Fruit fly (Drosophila melanogaster) whole organism, embryonic: ENCODE data around the gene FoxL1.
A peak's percentile ranks its signal among the peaks of the same experiment; 100 is the strongest.

Source experiments
- Abd-B ChIP-seq: fragments of 200-800 bp; sonication (Bioruptor generic); optimal IDR thresholded peaks from 2 replicates; lab custom pipeline; 2018; ENCODE audit warnings: missing biosample characterization, mild to moderate bottlenecking, missing genetic modification characterization, moderate library complexity
- Atf3 ChIP-seq: fragments of 200-800 bp; sonication (Bioruptor generic); optimal IDR thresholded peaks from 3 replicates; lab custom pipeline; 2016; ENCODE audit warnings: missing biosample characterization, missing genetic modification characterization
- B-H1 ChIP-seq: fragments of 200-800 bp; sonication (Bioruptor generic); IDR thresholded peaks from 3 replicates; pipeline ENCODE4 v1.3.6; 2022; ENCODE audit warnings: missing biosample characterization, missing genetic modification characterization
- CG10565 ChIP-seq: fragments of 200-800 bp; sonication (Bioruptor generic); optimal IDR thresholded peaks from 3 replicates; lab custom pipeline; 2016; ENCODE audit warnings: missing biosample characterization, mild to moderate bottlenecking, missing genetic modification characterization
- CG12155 ChIP-seq: fragments of 200-800 bp; sonication (Bioruptor generic); optimal IDR thresholded peaks from 3 replicates; lab custom pipeline; 2016; ENCODE audit warnings: missing biosample characterization, missing genetic modification characterization
- CG12299 ChIP-seq: fragments of 200-800 bp; sonication (Bioruptor generic); optimal IDR thresholded peaks from 2 replicates; lab custom pipeline; 2018; ENCODE audit warnings: missing biosample characterization, mild to moderate bottlenecking, missing genetic modification characterization
- CG13287 ChIP-seq: fragments of 200-800 bp; sonication (Bioruptor generic); IDR thresholded peaks from 2 replicates; pipeline ENCODE4 v1.3.6; 2022; ENCODE audit warnings: missing biosample characterization, missing genetic modification characterization; ENCODE audit not compliant: partially characterized antibody
- CG14050 ChIP-seq: fragments of 200-800 bp; sonication (Bioruptor generic); IDR thresholded peaks from 3 replicates; pipeline ENCODE4 v1.3.6; 2022; ENCODE audit warnings: missing biosample characterization, missing genetic modification characterization
- CG15514 ChIP-seq: fragments of 200-800 bp; sonication (Bioruptor generic); optimal IDR thresholded peaks from 3 replicates; lab custom pipeline; 2017; ENCODE audit warnings: missing biosample characterization, missing genetic modification characterization, mild to moderate bottlenecking, moderate library complexity, missing genetic modification reagents
- CG17802 ChIP-seq: fragments of 200-800 bp; sonication (Bioruptor generic); optimal IDR thresholded peaks from 2 replicates; lab custom pipeline; 2018; ENCODE audit warnings: missing biosample characterization, mild to moderate bottlenecking, missing genetic modification characterization, moderate library complexity
- CG17912 ChIP-seq: fragments of 200-800 bp; sonication (Bioruptor generic); optimal IDR thresholded peaks from 2 replicates; lab custom pipeline; 2018; ENCODE audit warnings: missing biosample characterization, mild to moderate bottlenecking, missing genetic modification characterization
- CG18476 ChIP-seq: fragments of 200-800 bp; sonication (Bioruptor generic); optimal IDR thresholded peaks from 2 replicates; lab custom pipeline; 2016; ENCODE audit warnings: missing biosample characterization, mild to moderate bottlenecking, missing genetic modification characterization
- CG18599 ChIP-seq: fragments of 200-800 bp; sonication (Bioruptor generic); optimal IDR thresholded peaks from 3 replicates; lab custom pipeline; 2017; ENCODE audit warnings: missing biosample characterization, missing genetic modification characterization, mild to moderate bottlenecking, moderate library complexity, missing genetic modification reagents
- CG31441 ChIP-seq: fragments of 200-800 bp; sonication (Bioruptor generic); IDR thresholded peaks from 2 replicates; pipeline ENCODE4 v1.3.6; 2022; ENCODE audit warnings: missing biosample characterization, missing genetic modification characterization
- CG4282 ChIP-seq: fragments of 200-800 bp; sonication (Bioruptor generic); optimal IDR thresholded peaks from 2 replicates; lab custom pipeline; 2016; ENCODE audit warnings: missing biosample characterization, missing genetic modification characterization
- CG43689 ChIP-seq: fragments of 200-800 bp; sonication (Bioruptor generic); IDR thresholded peaks from 2 replicates; pipeline ENCODE4 v1.3.6; 2022; ENCODE audit warnings: missing biosample characterization, missing genetic modification characterization
- CG4854 ChIP-seq: fragments of 200-800 bp; sonication (Bioruptor generic); optimal IDR thresholded peaks from 2 replicates; lab custom pipeline; 2016; ENCODE audit warnings: missing biosample characterization, missing genetic modification characterization, inconsistent platforms
- CG5953 ChIP-seq: fragments of 200-800 bp; sonication (Bioruptor generic); IDR thresholded peaks from 2 replicates; pipeline ENCODE4 v1.3.6; 2022; ENCODE audit warnings: missing biosample characterization, missing genetic modification characterization
- CG6254 ChIP-seq: fragments of 200-800 bp; sonication (Bioruptor generic); optimal IDR thresholded peaks from 3 replicates; lab custom pipeline; 2017; ENCODE audit warnings: mild to moderate bottlenecking, missing biosample characterization, missing genetic modification reagents, missing genetic modification characterization
- CG6765 ChIP-seq: fragments of 200-800 bp; sonication (Bioruptor generic); optimal IDR thresholded peaks from 3 replicates; lab custom pipeline; 2017; ENCODE audit warnings: missing biosample characterization, mild to moderate bottlenecking, missing genetic modification characterization
- CG7928 ChIP-seq: fragments of 200-800 bp; sonication (Bioruptor generic); optimal IDR thresholded peaks from 2 replicates; lab custom pipeline; 2017; ENCODE audit warnings: missing biosample characterization, mild to moderate bottlenecking, missing genetic modification characterization
- Ets97D ChIP-seq: fragments of 200-800 bp; sonication (Bioruptor generic); optimal IDR thresholded peaks from 3 replicates; lab custom pipeline; 2016; ENCODE audit warnings: missing biosample characterization, missing genetic modification characterization
- Fer2 ChIP-seq: fragments of 200-800 bp; sonication (Bioruptor generic); optimal IDR thresholded peaks from 2 replicates; lab custom pipeline; 2018; ENCODE audit warnings: missing biosample characterization, mild to moderate bottlenecking, missing genetic modification characterization, moderate library complexity
- Fer3 ChIP-seq: fragments of 200-800 bp; sonication (Bioruptor generic); optimal IDR thresholded peaks from 2 replicates; lab custom pipeline; 2018; ENCODE audit warnings: missing biosample characterization, mild to moderate bottlenecking, missing genetic modification characterization, moderate library complexity
- Hr51 ChIP-seq, 2 experiments: fragments of 200-800 bp; sonication (Bioruptor generic); optimal IDR thresholded peaks; 2 replicates in 1 of 2; 3 replicates in 1 of 2; lab custom pipeline; 2016 to 2018; ENCODE audit warnings: missing biosample characterization in 2 of 2, missing genetic modification characterization in 2 of 2, mild to moderate bottlenecking in 1 of 2, moderate library complexity in 1 of 2
- Lhr ChIP-seq: fragments of 200-800 bp; sonication (Bioruptor generic); optimal IDR thresholded peaks from 3 replicates; lab custom pipeline; 2017; ENCODE audit warnings: mild to moderate bottlenecking, missing biosample characterization, missing genetic modification reagents, missing genetic modification characterization
- Neu2 ChIP-seq: fragments of 200-800 bp; sonication (Bioruptor generic); optimal IDR thresholded peaks from 3 replicates; lab custom pipeline; 2016; ENCODE audit warnings: missing biosample characterization, missing genetic modification characterization, borderline replicate concordance
- Sox100B ChIP-seq: fragments of 200-800 bp; sonication (Bioruptor generic); optimal IDR thresholded peaks from 3 replicates; lab custom pipeline; 2018; ENCODE audit warnings: missing biosample characterization, mild to moderate bottlenecking, missing genetic modification characterization
- Ssrp ChIP-seq: fragments of 200-800 bp; sonication (Bioruptor generic); optimal IDR thresholded peaks from 2 replicates; lab custom pipeline; 2018; ENCODE audit warnings: missing biosample characterization, mild to moderate bottlenecking, missing genetic modification characterization, moderate library complexity
- TFAM ChIP-seq: fragments of 200-800 bp; sonication (Bioruptor generic); optimal IDR thresholded peaks from 2 replicates; lab custom pipeline; 2017; ENCODE audit warnings: missing biosample characterization, missing genetic modification characterization, inconsistent platforms
- abd-A ChIP-seq: fragments of 200-800 bp; sonication (Bioruptor generic); optimal IDR thresholded peaks from 3 replicates; lab custom pipeline; 2019; ENCODE audit warnings: missing biosample characterization, mild to moderate bottlenecking, missing genetic modification characterization, moderate library complexity
- bcd ChIP-seq: fragments of 200-800 bp; sonication (Bioruptor generic); optimal IDR thresholded peaks from 2 replicates; lab custom pipeline; 2017; ENCODE audit warnings: missing biosample characterization, mild to moderate bottlenecking, missing genetic modification characterization
- crc ChIP-seq: fragments of 200-800 bp; sonication (Bioruptor generic); optimal IDR thresholded peaks from 2 replicates; lab custom pipeline; 2016; ENCODE audit warnings: missing biosample characterization, missing genetic modification characterization
- dysf ChIP-seq: fragments of 200-800 bp; sonication (Bioruptor generic); IDR thresholded peaks from 3 replicates; pipeline ENCODE4 v1.3.6; 2022; ENCODE audit warnings: missing biosample characterization, missing genetic modification characterization
- eve ChIP-seq, 2 experiments: fragments of >200 bp; optimal IDR thresholded peaks; 2 replicates each; lab custom pipeline; 2017; ENCODE audit warnings: missing biosample characterization in 2 of 2, missing genetic modification characterization in 2 of 2
- gfzf ChIP-seq: fragments of 200-800 bp; sonication (Bioruptor generic); optimal IDR thresholded peaks from 2 replicates; lab custom pipeline; 2016; ENCODE audit warnings: missing biosample characterization, mild to moderate bottlenecking, missing genetic modification characterization, moderate library complexity
- grn ChIP-seq: fragments of 200-800 bp; sonication (Bioruptor generic); optimal IDR thresholded peaks from 3 replicates; lab custom pipeline; 2017; ENCODE audit warnings: missing biosample characterization, missing genetic modification characterization
- h ChIP-seq: fragments of >200 bp; optimal IDR thresholded peaks from 2 replicates; lab custom pipeline; 2017
- hkb ChIP-seq, 2 experiments: fragments of 200-800 bp in 1 of 2; fragments of >200 bp in 1 of 2; sonication (Bioruptor generic) in 1 of 2; IDR thresholded peaks in 1 of 2; optimal IDR thresholded peaks in 1 of 2; 2 replicates each; pipeline versions ENCODE4 v1.3.6 to Lab custom; 2017 to 2022; ENCODE audit warnings: missing biosample characterization in 1 of 2, missing genetic modification characterization in 1 of 2
- kay ChIP-seq: fragments of 200-800 bp; sonication (Bioruptor generic); optimal IDR thresholded peaks from 2 replicates; lab custom pipeline; 2016; ENCODE audit warnings: missing biosample characterization, missing genetic modification characterization
- lab ChIP-seq: fragments of 200-800 bp; sonication (Bioruptor generic); optimal IDR thresholded peaks from 3 replicates; lab custom pipeline; 2017; ENCODE audit warnings: missing biosample characterization, missing genetic modification characterization, mild to moderate bottlenecking, moderate library complexity, missing genetic modification reagents
- lmd ChIP-seq: fragments of 200-800 bp; sonication (Bioruptor generic); IDR thresholded peaks from 2 replicates; pipeline ENCODE4 v1.3.6; 2022; ENCODE audit warnings: missing biosample characterization, missing genetic modification characterization
- odd ChIP-seq: fragments of 200-800 bp; sonication (Bioruptor generic); optimal IDR thresholded peaks from 2 replicates; lab custom pipeline; 2017; ENCODE audit warnings: missing biosample characterization, mild to moderate bottlenecking, missing genetic modification characterization
- onecut ChIP-seq: fragments of 200-800 bp; sonication (Bioruptor generic); IDR thresholded peaks from 2 replicates; pipeline ENCODE4 v1.3.6; 2022; ENCODE audit warnings: missing biosample characterization, missing genetic modification characterization
- pita ChIP-seq: fragments of 200-800 bp; sonication (Bioruptor generic); optimal IDR thresholded peaks from 2 replicates; lab custom pipeline; 2017; ENCODE audit warnings: missing biosample characterization, mild to moderate bottlenecking, missing genetic modification characterization
- repo ChIP-seq: fragments of 200-800 bp; sonication (Bioruptor generic); optimal IDR thresholded peaks from 2 replicates; lab custom pipeline; 2016; ENCODE audit warnings: missing biosample characterization, missing genetic modification characterization
- sens-2 ChIP-seq: fragments of 200-800 bp; sonication (Bioruptor generic); IDR thresholded peaks from 2 replicates; pipeline ENCODE4 v1.3.6; 2022; ENCODE audit warnings: missing biosample characterization, missing genetic modification characterization
- ttk ChIP-seq: fragments of 200-800 bp; sonication (Bioruptor generic); IDR thresholded peaks from 2 replicates; pipeline ENCODE4 v2.1.2; 2022; ENCODE audit warnings: missing biosample characterization, missing genetic modification characterization
- usp ChIP-seq: fragments of >200 bp; optimal IDR thresholded peaks from 2 replicates; lab custom pipeline; 2017; ENCODE audit warnings: missing biosample characterization, missing genetic modification characterization

Gene FoxL1

DNA sequence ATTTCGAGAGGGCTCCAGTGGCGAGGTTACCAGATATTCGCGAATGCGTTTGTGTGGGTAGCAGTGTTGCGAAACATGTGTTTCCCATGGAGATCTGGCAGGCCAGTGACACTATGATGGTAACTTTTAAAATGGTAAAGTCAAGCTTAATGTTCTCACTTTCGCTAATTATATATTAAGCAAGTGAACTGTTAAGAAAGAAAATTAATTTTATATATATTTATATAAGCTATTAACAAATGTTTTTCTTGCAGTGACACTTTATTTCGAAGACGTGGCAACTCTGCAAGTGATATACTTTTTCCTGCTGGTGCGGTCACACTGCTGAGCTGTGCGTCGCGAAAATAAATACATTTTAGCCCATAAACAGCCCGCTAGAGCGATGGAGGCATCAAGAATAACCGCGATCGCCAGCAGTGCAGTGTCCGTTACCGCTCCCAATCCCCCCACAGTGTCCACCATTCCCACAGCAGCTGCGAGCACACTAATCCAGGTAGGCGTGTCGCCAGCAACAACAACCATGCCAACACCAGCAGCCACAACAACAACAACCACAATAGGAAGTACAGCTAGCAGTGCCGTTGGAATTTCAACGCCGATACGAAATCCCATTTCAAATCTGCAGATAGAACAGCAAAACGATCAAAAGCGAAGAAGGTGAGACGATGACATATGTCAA lies 21.7 kb downstream of the FoxL1 start, which contains the start of the genes CG11593 and Rcd5 (continued):
- TF ChIP-seq CG14050 (peak; percentile 62; the same call in 1 of the 3 replicates), CG18599 (GFP tag; lab: Kevin White, UChicago) (peak; percentile 53), CG13287 (peak; percentile 38), Neu2 (GFP tag; lab: Kevin White, UChicago) (no peak), usp (GFP tag; lab: Kevin White, UChicago) (no peak), kay (GFP tag; lab: Kevin White, UChicago) (peak; percentile 75), Fer3 (no peak), CG43689 (no peak), B-H1 (GFP tag; lab: Robert Waterston, UW) (peak; percentile 65), eve (GFP tag; optimal IDR thresholded peaks at IDR 0.05; lab: Kevin White, UChicago) (no peak), CG4282 (no peak), CG17912 (no peak), TFAM (GFP tag; lab: Kevin White, UChicago) (no peak), CG15514 (peak; percentile 70), lmd (GFP tag; lab: Robert Waterston, UW) (peak; percentile 81), Ssrp (tag; lab: Kevin White, UChicago) (peak; percentile 62), Abd-B (peak; percentile 76), pita (GFP tag; lab: Kevin White, UChicago) (no peak), hkb (optimal IDR thresholded peaks at IDR 0.05; lab: Kevin White, UChicago) (peak; percentile 88), hkb (GFP tag; IDR thresholded peaks at IDR 0.05; lab: Robert Waterston, UW) (peak; percentile 47), Sox100B (GFP tag; lab: Kevin White, UChicago) (no peak), lab (GFP tag; lab: Kevin White, UChicago) (peak; percentile 77), sens-2 (GFP tag; lab: Robert Waterston, UW) (no peak), CG6254 (GFP tag; lab: Kevin White, UChicago) (peak; percentile 12), Hr51 (GFP tag; optimal IDR thresholded peaks at IDR 0.05; lab: Kevin White, UChicago) (peak in 1 of 2 experiments; percentile 39), gfzf (GFP tag; lab: Kevin White, UChicago) (peak; percentile 53), h (lab: Kevin White, UChicago) (no peak), Lhr (peak; percentile 81), crc (GFP tag; lab: Kevin White, UChicago) (no peak), CG7928 (peak; percentile 31), CG5953 (GFP tag; lab: Robert Waterston, UW) (peak; percentile 27; the same call in 1 of the 2 replicates), CG12155 (GFP tag; lab: Kevin White, UChicago) (no peak), dysf (GFP tag; lab: Robert Waterston, UW) (peak; percentile 83), odd (GFP tag; lab: Kevin White, UChicago) (no peak), CG6765 (GFP tag; lab: Kevin White, UChicago) (no peak), CG17802 (tag; lab: Kevin White, UChicago) (peak; percentile 37), repo (GFP tag; lab: Kevin White, UChicago) (no peak), bcd (peak; percentile 86), Fer2 (peak; percentile 24), abd-A (tag; lab: Kevin White, UChicago) (no peak), CG18476 (GFP tag; lab: Kevin White, UChicago) (no peak), CG12299 (tag; lab: Kevin White, UChicago) (no peak), CG31441 (GFP tag; lab: Robert Waterston, UW) (no peak), onecut (GFP tag; lab: Robert Waterston, UW) (no peak), CG4854 (GFP tag; lab: Kevin White, UChicago) (no peak), ttk (GFP tag; lab: Robert Waterston, UW) (peak; percentile 80), grn (no peak), CG10565 (no peak), Atf3 (GFP tag; lab: Kevin White, UChicago) (no peak), Ets97D (GFP tag; lab: Kevin White, UChicago) (peak; percentile 25)
